Fruit fly (Drosophila melanogaster): ENCODE measurements around the gene CG5171.

The CG5171 gene

DNA sequence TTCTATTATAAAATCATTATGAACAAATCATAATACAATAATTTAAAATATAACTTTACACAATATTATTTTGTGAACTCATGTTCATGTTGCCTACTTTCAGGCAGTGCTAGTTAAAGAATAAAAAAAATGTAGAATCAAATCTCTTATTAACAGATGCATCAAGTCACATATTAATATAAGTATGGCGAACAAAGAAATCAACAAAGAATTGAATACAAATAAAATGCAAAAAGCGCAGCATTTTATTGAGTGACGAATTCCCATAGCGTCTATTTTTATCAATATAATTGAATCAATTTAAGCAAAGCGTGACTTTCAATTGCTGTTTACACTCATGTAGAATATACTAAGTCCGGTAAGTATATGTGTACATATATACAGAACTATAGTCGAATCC lies 46.7 kb downstream of the CG5171 start:
- no peak for TF ChIP-seq pan (optimal IDR thresholded peaks at IDR 0.05)
- no peak for TF ChIP-seq psq (optimal IDR thresholded peaks at IDR 0.05)
- TF ChIP-seq EcR (GFP tag; optimal IDR thresholded peaks at IDR 0.05) = no peak

DNA sequence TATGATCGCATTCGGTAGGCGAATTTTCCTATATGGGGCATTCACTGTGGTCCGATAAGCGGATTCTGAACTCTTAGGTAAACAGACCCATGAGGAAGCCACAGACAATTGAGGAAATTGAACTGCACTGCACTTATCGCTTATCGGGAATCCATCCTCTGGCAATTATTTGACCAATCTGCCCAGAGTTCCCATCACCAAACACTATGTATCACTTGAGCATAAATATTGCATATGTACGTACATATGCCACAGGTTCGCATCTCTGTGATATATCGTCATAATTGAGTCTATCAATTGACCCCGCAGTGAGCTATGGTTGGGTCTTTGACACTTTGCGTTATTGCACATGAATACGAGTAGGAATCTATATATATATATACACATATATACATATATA lies 47.2 kb downstream of the CG5171 start:
- TF ChIP-seq pan (optimal IDR thresholded peaks at IDR 0.05) = no peak
- no peak for TF ChIP-seq CG8478 (optimal IDR thresholded peaks at IDR 0.05)

DNA sequence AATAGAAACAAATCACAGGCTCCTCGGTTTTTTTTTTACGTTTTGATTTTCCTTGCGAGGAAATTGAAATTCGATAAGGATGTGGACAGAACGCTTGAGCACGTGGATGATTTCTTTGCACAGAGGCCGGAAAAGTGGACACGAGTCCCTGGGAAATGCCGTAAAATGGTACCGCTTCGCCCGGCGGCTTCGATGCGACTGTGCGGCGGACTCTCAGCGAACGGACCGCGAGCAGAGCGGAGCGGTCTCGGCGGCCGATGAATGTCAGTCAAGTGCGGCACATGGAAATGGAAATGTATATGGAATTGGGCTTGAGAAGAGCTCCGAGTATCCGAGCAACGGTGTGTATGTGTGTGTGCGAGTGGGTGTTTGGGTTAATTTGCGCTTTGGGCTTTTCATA lies 49.8 kb downstream of the CG5171 start, which contains the start of gene santa-maria:
Gene santa-maria, minus strand, starts transcription at position 279 of the 400 bp plus-strand sequence.
- TF ChIP-seq Dll (optimal IDR thresholded peaks at IDR 0.05) (no peak), CG8478 (optimal IDR thresholded peaks at IDR 0.05) (no peak), psq (optimal IDR thresholded peaks at IDR 0.05) (no peak), pan (optimal IDR thresholded peaks at IDR 0.05) (no peak), EcR (GFP tag; optimal IDR thresholded peaks at IDR 0.05) (no peak), usp (GFP tag; optimal IDR thresholded peaks at IDR 0.05) (no peak)

DNA sequence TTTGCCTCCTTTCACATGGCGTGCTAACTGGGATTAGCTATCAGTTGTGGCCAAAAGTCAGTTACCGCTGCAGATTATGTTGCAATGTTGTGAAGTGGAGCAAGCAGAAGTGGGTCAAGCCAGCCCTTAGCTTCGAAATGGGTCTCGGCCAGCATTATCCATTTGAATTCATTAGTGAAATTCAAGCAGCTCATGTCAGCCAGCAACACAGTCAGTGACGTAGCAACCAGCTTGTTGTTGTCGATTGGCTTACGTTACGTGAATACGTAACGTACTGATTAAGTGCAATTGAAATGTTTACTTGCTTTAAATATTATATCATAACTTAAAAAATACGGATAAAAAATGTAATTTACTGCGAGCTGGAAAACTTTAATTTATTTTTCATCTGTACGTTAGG lies 51.0 kb downstream of the CG5171 start:
- TF ChIP-seq pan (optimal IDR thresholded peaks at IDR 0.05) = no peak
- TF ChIP-seq usp (GFP tag; optimal IDR thresholded peaks at IDR 0.05) = no peak
- TF ChIP-seq Dll (optimal IDR thresholded peaks at IDR 0.05) = no peak
- no peak for TF ChIP-seq EcR (GFP tag; optimal IDR thresholded peaks at IDR 0.05)
- no peak for TF ChIP-seq CG8478 (optimal IDR thresholded peaks at IDR 0.05)
- TF ChIP-seq psq (optimal IDR thresholded peaks at IDR 0.05) = no peak

DNA sequence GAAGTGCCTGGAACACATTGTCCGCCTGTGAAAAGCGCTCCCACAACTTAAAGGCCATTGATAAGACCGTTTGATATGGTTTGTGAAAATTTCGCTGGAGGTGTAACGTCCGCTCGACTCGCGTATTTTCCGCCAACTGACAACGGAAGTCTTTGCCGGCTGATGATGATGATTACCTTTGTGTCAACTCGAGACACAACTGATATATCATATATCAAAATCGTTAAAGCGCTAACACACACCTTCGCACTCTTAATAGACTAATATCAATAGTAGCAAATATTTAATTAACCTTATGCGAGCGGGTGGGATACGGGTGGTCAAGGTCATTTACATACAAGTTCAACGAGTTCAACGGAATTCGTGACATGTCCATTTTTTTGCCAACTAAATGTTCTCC lies 53.0 kb downstream of the CG5171 start, which contains the start of gene Gr28a:
Gene Gr28a, minus strand, starts transcription at position 101 of the 400 bp plus-strand sequence.
- TF ChIP-seq psq (optimal IDR thresholded peaks at IDR 0.05) (no peak), CG8478 (optimal IDR thresholded peaks at IDR 0.05) (no peak), usp (GFP tag; optimal IDR thresholded peaks at IDR 0.05) (no peak), Dll (optimal IDR thresholded peaks at IDR 0.05) (no peak), pan (optimal IDR thresholded peaks at IDR 0.05) (no peak), EcR (GFP tag; optimal IDR thresholded peaks at IDR 0.05) (no peak)

Data from whole organism.